Worm (Caenorhabditis elegans): Measurements from ENCODE around the gene srx-87.

srx-87 gene

DNA sequence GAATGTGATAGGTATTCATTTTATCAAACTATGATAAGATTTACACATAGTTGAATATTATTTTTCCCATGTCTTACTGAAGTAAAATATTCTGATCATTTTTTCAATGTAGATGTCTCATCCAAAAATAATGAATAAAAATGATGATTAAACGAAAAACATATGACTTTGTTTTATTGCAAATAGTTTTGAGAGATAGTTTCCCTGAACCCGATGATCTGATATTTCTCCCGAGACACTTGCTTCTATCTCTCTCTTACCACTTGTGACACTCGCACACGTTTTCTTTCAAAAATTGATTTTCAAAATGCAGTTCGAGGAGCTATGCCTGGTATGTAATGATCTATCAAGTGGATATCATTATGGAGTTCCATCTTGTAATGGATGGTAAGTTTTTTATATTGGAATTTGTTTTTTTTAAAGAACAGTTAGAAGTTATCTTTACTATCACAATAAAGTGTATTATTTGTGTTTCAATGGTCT is 5.5 kb downstream of the srx-87 start, which contains the start of the genes nhr-101 and pms-2:
Gene nhr-101, plus strand, starts transcription at position 308 of the 483 bp plus-strand sequence.
Gene pms-2, minus strand, starts transcription at position 433 of the 483 bp plus-strand sequence.
- no peak for TF ChIP-seq nhr-67 (tag; optimal IDR thresholded peaks at IDR 0.05)
- TF ChIP-seq ztf-11 (tag; optimal IDR thresholded peaks at IDR 0.05) = no peak
- TF ChIP-seq lin-15B (tag; optimal IDR thresholded peaks at IDR 0.05) = no peak
- no peak for TF ChIP-seq nhr-25 (tag; optimal IDR thresholded peaks at IDR 0.05)
- TF ChIP-seq ceh-9 (tag; optimal IDR thresholded peaks at IDR 0.05) = no peak
- TF ChIP-seq mml-1 (tag; optimal IDR thresholded peaks at IDR 0.05) = no peak
- TF ChIP-seq pqm-1 (tag; optimal IDR thresholded peaks at IDR 0.05) = peak; percentile 11
- TF ChIP-seq aly-2 (tag; optimal IDR thresholded peaks at IDR 0.05) = no peak
- TF ChIP-seq mdl-1 (tag; optimal IDR thresholded peaks at IDR 0.05) = no peak
- peak; percentile 19 for TF ChIP-seq elt-2 (tag; optimal IDR thresholded peaks at IDR 0.05)
- no peak for TF ChIP-seq elt-1 (tag; optimal IDR thresholded peaks at IDR 0.05)
- TF ChIP-seq ceh-16 (tag; optimal IDR thresholded peaks at IDR 0.05) = no peak
- no peak for TF ChIP-seq egl-5 (tag; optimal IDR thresholded peaks at IDR 0.05)

ce11 chrV:11572803-11573490 is 8.3 kb downstream of the srx-87 start, which contains the start of the genes H12C20.7 and nhr-68:
H12C20.7 (minus strand) TSS chrV:11572990.
nhr-68 (plus strand) TSS chrV:11573440.
- TF ChIP-seq nhr-25 (tag; optimal IDR thresholded peaks at IDR 0.05) (peak; percentile 94), jun-1 (tag; optimal IDR thresholded peaks at IDR 0.05) (peak; percentile 91), mdl-1 (tag; optimal IDR thresholded peaks at IDR 0.05) (peak; percentile 76), fos-1 (tag; optimal IDR thresholded peaks at IDR 0.05) (peak; percentile 60), ztf-4 (tag; optimal IDR thresholded peaks at IDR 0.05) (peak; percentile 52), ceh-28 (tag; optimal IDR thresholded peaks at IDR 0.05) (peak; percentile 52), egl-5 (tag; optimal IDR thresholded peaks at IDR 0.05) (no peak), tbx-2 (tag; optimal IDR thresholded peaks at IDR 0.05) (peak; percentile 87), zag-1 (tag; optimal IDR thresholded peaks at IDR 0.05) (no peak), fkh-2 (tag; optimal IDR thresholded peaks at IDR 0.05) (no peak), skn-1 (tag; optimal IDR thresholded peaks at IDR 0.05) (peak; percentile 77), pqm-1 (tag; optimal IDR thresholded peaks at IDR 0.05) (peak; percentile 99), egl-27 (tag; optimal IDR thresholded peaks at IDR 0.05) (peak; percentile 72), aly-2 (tag; optimal IDR thresholded peaks at IDR 0.05) (no peak), mml-1 (tag; optimal IDR thresholded peaks at IDR 0.05) (no peak), nfya-1 (tag; optimal IDR thresholded peaks at IDR 0.05; ENCODE audit: insufficient read depth) (peak; percentile 65), R02D3.7 (tag; optimal IDR thresholded peaks at IDR 0.05) (peak; percentile 50), ceh-16 (tag; optimal IDR thresholded peaks at IDR 0.05) (no peak), nhr-23 (tag; optimal IDR thresholded peaks at IDR 0.05) (peak; percentile 93), nhr-28 (tag; optimal IDR thresholded peaks at IDR 0.05) (peak; percentile 48), nhr-43 (tag; optimal IDR thresholded peaks at IDR 0.05; ENCODE audit: poor library complexity, severe bottlenecking) (peak; percentile 99), ztf-11 (tag; optimal IDR thresholded peaks at IDR 0.05) (no peak), lsy-12 (tag; optimal IDR thresholded peaks at IDR 0.05) (peak; percentile 95), lin-15B (tag; optimal IDR thresholded peaks at IDR 0.05) (peak; percentile 23), nhr-11 (tag; optimal IDR thresholded peaks at IDR 0.05) (no peak), nhr-76 (tag; optimal IDR thresholded peaks at IDR 0.05) (peak; percentile 9), nhr-77 (tag; optimal IDR thresholded peaks at IDR 0.05) (peak; percentile 31), elt-3 (tag; optimal IDR thresholded peaks at IDR 0.05) (peak in 2 of 3 experiments; percentile 75 to 77), elt-2 (tag; optimal IDR thresholded peaks at IDR 0.05) (peak; percentile 99), pha-4 (tag; optimal IDR thresholded peaks at IDR 0.05) (peak; percentile 95), elt-1 (tag; optimal IDR thresholded peaks at IDR 0.05) (peak; percentile 50), unc-62 (GFP tag; optimal IDR thresholded peaks at IDR 0.05) (peak; percentile 22)

DNA sequence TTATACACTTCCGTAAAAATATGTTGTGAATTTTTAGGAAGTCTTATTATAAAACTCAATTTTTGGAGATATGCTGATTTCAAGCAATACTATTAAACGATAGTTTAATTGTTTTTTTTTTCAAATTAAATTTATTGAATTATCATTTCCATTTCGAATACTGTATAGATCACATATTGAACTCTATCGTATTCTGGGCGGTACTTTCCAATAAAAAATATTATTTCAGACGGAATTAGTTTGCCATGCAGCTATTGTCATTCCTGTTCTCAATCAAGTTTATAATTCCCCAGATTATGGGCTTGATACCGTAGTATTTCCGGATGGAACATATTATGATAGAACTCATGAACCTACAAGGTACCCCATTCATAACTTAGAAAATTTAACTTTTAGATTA is 9.9 kb downstream of the srx-87 start:
- TF ChIP-seq nfya-1 (tag; optimal IDR thresholded peaks at IDR 0.05; ENCODE audit: insufficient read depth) (peak; percentile 27), pha-4 (tag; optimal IDR thresholded peaks at IDR 0.05) (peak; percentile 39), lsy-12 (tag; optimal IDR thresholded peaks at IDR 0.05) (no peak), pqm-1 (tag; optimal IDR thresholded peaks at IDR 0.05) (peak; percentile 11), elt-2 (tag; optimal IDR thresholded peaks at IDR 0.05) (no peak), nhr-43 (tag; optimal IDR thresholded peaks at IDR 0.05; ENCODE audit: poor library complexity, severe bottlenecking) (peak; percentile 39)

DNA sequence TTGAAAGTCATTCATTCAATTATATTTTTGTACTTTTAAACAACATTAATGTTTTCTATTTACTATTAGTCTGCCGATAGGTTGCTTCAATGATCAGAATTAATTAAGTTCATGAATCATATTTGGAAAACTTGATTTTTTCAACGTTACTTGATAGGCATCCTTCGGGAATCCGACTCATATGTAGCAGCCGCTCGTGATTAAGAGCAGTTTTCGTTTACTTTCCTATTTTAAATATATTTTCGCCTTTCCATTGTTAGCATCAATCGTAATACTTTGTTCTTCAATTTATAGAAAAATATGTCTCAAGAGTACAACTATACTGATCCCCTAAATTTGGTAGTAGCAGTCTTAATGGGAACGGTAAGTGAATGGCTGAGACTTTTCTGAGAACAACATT is 16.2 kb downstream of the srx-87 start, which contains the start of gene srx-90:
Gene srx-90, plus strand, starts transcription at position 301 of the 400 bp plus-strand sequence.
- TF ChIP-seq fkh-10 (GFP tag; optimal IDR thresholded peaks at IDR 0.05) (no peak), fos-1 (tag; optimal IDR thresholded peaks at IDR 0.05) (no peak), ztf-11 (tag; optimal IDR thresholded peaks at IDR 0.05) (no peak), hmg-11 (tag; optimal IDR thresholded peaks at IDR 0.05) (no peak), aly-2 (tag; optimal IDR thresholded peaks at IDR 0.05) (no peak), elt-2 (tag; optimal IDR thresholded peaks at IDR 0.05) (no peak), nhr-28 (tag; optimal IDR thresholded peaks at IDR 0.05) (no peak), nhr-67 (tag; optimal IDR thresholded peaks at IDR 0.05) (no peak), nhr-43 (tag; optimal IDR thresholded peaks at IDR 0.05; ENCODE audit: poor library complexity, severe bottlenecking) (no peak), ztf-4 (tag; optimal IDR thresholded peaks at IDR 0.05) (no peak)

Measured in whole organism, L3 larva.